Fruit fly (Drosophila melanogaster): ENCODE measurements around the gene Ect3.

Gene Ect3

dm6 chr3R:11962739-11963214 is 36.3 kb upstream of the Ect3 start, which contains the start of the genes CG3281 and aurA (continued):
- TF ChIP-seq CG6272 (GFP tag; IDR thresholded peaks at IDR 0.05), result peak; percentile 67
- no peak for TF ChIP-seq hkb (optimal IDR thresholded peaks at IDR 0.05)
- 0 out of 2 replicates have a peak, but pooled peaks have one; percentile 40 for TF ChIP-seq hkb (GFP tag; IDR thresholded peaks at IDR 0.05)
- TF ChIP-seq Bteb2 (GFP tag; optimal IDR thresholded peaks at IDR 0.05), result peak; percentile 76
- no peak for TF ChIP-seq br (optimal IDR thresholded peaks at IDR 0.05)
- peak; percentile 54; the same call in 1 of the 2 replicates for TF ChIP-seq CG14014 (GFP tag; IDR thresholded peaks at IDR 0.05)
- TF ChIP-seq CG13424 (tag; optimal IDR thresholded peaks at IDR 0.05), result peak; percentile 79
- TF ChIP-seq slp2 (GFP tag; optimal IDR thresholded peaks at IDR 0.05), result peak; percentile 66
- peak; percentile 47 for TF ChIP-seq Dref (GFP tag; IDR thresholded peaks at IDR 0.05)
- TF ChIP-seq Lhr (GFP tag; optimal IDR thresholded peaks at IDR 0.05), result peak; percentile 77
- no peak for TF ChIP-seq org-1 (GFP tag; optimal IDR thresholded peaks at IDR 0.05)
- TF ChIP-seq CG14441 (GFP tag; IDR thresholded peaks at IDR 0.05), result no peak; the same call in 1 of the 2 replicates
- TF ChIP-seq corto (GFP tag; optimal IDR thresholded peaks at IDR 0.05), result peak; percentile 7
- TF ChIP-seq CG14965 (GFP tag; optimal IDR thresholded peaks at IDR 0.05; ENCODE audit: borderline replicate concordance), result no peak
- no peak for TF ChIP-seq dati (GFP tag; IDR thresholded peaks at IDR 0.05)
- TF ChIP-seq Myb (GFP tag; optimal IDR thresholded peaks at IDR 0.05), result peak; percentile 89
- peak; percentile 14 for TF ChIP-seq NC2α (GFP tag; optimal IDR thresholded peaks at IDR 0.05)
- peak; percentile 66 for TF ChIP-seq CG1792 (GFP tag; optimal IDR thresholded peaks at IDR 0.05)
- peak; percentile 80 for TF ChIP-seq al (GFP tag; IDR thresholded peaks at IDR 0.05)
- peak; percentile 54 for TF ChIP-seq CG7556 (GFP tag; optimal IDR thresholded peaks at IDR 0.05)
- TF ChIP-seq CG16815 (GFP tag; optimal IDR thresholded peaks at IDR 0.05), result peak; percentile 64
- peak; percentile 47 for TF ChIP-seq CG18011 (GFP tag; optimal IDR thresholded peaks at IDR 0.05)
- no peak for TF ChIP-seq Oaz (GFP tag; IDR thresholded peaks at IDR 0.05)
- peak; percentile 87 for TF ChIP-seq CG9932 (GFP tag; IDR thresholded peaks at IDR 0.05)
- no peak for TF ChIP-seq CG6683 (GFP tag; optimal IDR thresholded peaks at IDR 0.05)
- TF ChIP-seq CG15011 (GFP tag; optimal IDR thresholded peaks at IDR 0.05), result no peak
- peak; percentile 85 for TF ChIP-seq zfh2 (GFP tag; optimal IDR thresholded peaks at IDR 0.05)
- no peak for TF ChIP-seq Jarid2 (GFP tag; optimal IDR thresholded peaks at IDR 0.05)
- TF ChIP-seq Six4 (GFP tag; optimal IDR thresholded peaks at IDR 0.05), result peak; percentile 59
- peak; percentile 69 for TF ChIP-seq Camta (GFP tag; optimal IDR thresholded peaks at IDR 0.05)
- peak; percentile 84 for TF ChIP-seq Elba2 (GFP tag; optimal IDR thresholded peaks at IDR 0.05)
- TF ChIP-seq CG13894 (tag; optimal IDR thresholded peaks at IDR 0.05), result peak; percentile 48
- peak; percentile 58 for TF ChIP-seq B-H2 (GFP tag; optimal IDR thresholded peaks at IDR 0.05)
- TF ChIP-seq cas (GFP tag; IDR thresholded peaks at IDR 0.05), result peak; percentile 46; the same call in 1 of the 2 replicates
- no peak for TF ChIP-seq toy (GFP tag; IDR thresholded peaks at IDR 0.05)
- TF ChIP-seq Hand (GFP tag; optimal IDR thresholded peaks at IDR 0.05), result no peak
- TF ChIP-seq Rx (GFP tag; IDR thresholded peaks at IDR 0.05), result peak; percentile 31; the same call in 1 of the 2 replicates
- TF ChIP-seq jing (GFP tag; optimal IDR thresholded peaks at IDR 0.05), result no peak
- TF ChIP-seq Adf1 (GFP tag; IDR thresholded peaks at IDR 0.05), result no peak
- TF ChIP-seq Trl (optimal IDR thresholded peaks at IDR 0.05), result peak in 1 of 2 experiments; percentile 8
- TF ChIP-seq Trl (GFP tag; optimal IDR thresholded peaks at IDR 0.05), result peak; percentile 74
- no peak for TF ChIP-seq gce (GFP tag; IDR thresholded peaks at IDR 0.05)
- peak; percentile 49 for TF ChIP-seq gcm (GFP tag; optimal IDR thresholded peaks at IDR 0.05)
- peak; percentile 86 for TF ChIP-seq pzg (GFP tag; optimal IDR thresholded peaks at IDR 0.05)
- peak; percentile 97 for TF ChIP-seq Sry-δ (GFP tag; optimal IDR thresholded peaks at IDR 0.05)
- no peak for TF ChIP-seq z (GFP tag; IDR thresholded peaks at IDR 0.05)
- peak; percentile 99 for TF ChIP-seq sna (GFP tag; IDR thresholded peaks at IDR 0.05; ENCODE audit: partially characterized antibody)
- TF ChIP-seq chn (GFP tag; optimal IDR thresholded peaks at IDR 0.05), result peak; percentile 52
- peak; percentile 72 for TF ChIP-seq CG32532 (GFP tag; IDR thresholded peaks at IDR 0.05)
- peak; percentile 50 for TF ChIP-seq CG16863 (GFP tag; optimal IDR thresholded peaks at IDR 0.05)
- peak; percentile 75 for TF ChIP-seq twi (tag; optimal IDR thresholded peaks at IDR 0.05)
- TF ChIP-seq CG32767 (GFP tag; IDR thresholded peaks at IDR 0.05), result peak; percentile 31; the same call in 1 of the 2 replicates

Measured in whole organism, embryonic.